Fruit fly (Drosophila melanogaster): ENCODE data around the gene Gr28b.

Gene Gr28b

DNA sequence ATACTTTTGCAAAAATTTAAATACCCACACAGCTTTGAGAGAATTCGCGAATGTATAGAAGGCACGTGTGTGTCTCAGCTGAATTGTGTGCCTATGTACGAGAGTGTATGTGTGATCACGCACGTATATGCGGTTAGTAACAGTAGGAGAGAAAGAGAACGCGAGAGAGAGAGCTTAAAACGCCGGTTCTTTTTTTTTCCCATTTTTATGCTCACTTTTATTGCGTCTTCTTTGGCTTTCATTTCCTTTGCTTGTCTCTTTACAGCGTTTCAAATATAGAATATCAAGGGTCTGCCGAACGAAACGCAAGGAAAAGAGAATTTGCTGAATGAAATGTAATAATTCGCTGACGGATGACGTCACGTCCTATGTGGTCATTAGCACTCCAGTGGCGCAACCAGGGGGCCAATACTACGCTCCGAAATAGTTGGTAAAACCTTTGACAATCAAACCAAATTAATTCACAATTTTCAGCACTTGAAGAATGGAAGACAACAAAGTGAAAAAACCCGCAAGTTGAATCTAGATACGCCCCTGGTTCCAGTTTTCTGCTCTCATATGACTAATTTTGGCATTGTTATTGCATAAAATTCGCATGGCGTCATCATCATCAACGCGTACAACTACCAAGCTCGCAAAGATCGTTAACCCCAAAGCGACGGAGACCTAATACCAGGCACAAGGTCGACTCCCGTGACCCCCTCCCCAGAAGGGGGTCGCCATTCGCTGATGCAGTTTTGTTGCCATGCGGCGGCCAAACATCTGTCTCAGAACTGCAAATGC is 36.9 kb downstream of the Gr28b start (continued):
- peak; percentile 6 for TF ChIP-seq pzg (GFP tag; optimal IDR thresholded peaks at IDR 0.05)
- TF ChIP-seq tgo (GFP tag; IDR thresholded peaks at IDR 0.05): peak; percentile 55; the same call in 1 of the 3 replicates
- TF ChIP-seq CG7987 (GFP tag; optimal IDR thresholded peaks at IDR 0.05): no peak
- TF ChIP-seq gro (GFP tag; optimal IDR thresholded peaks at IDR 0.05): peak; percentile 88
- peak; percentile 70; the same call in 1 of the 2 replicates for TF ChIP-seq Atf6 (GFP tag; IDR thresholded peaks at IDR 0.05)
- TF ChIP-seq dmrt11E (tag; optimal IDR thresholded peaks at IDR 0.05): no peak
- TF ChIP-seq luna (GFP tag; optimal IDR thresholded peaks at IDR 0.05): peak; percentile 76
- peak; percentile 64 for TF ChIP-seq bcd (GFP tag; optimal IDR thresholded peaks at IDR 0.05)
- peak; percentile 91 for TF ChIP-seq zfh2 (GFP tag; optimal IDR thresholded peaks at IDR 0.05)
- TF ChIP-seq NC2α (GFP tag; optimal IDR thresholded peaks at IDR 0.05): peak; percentile 1
- TF ChIP-seq CG43689 (GFP tag; IDR thresholded peaks at IDR 0.05): 0 out of 2 replicates have a peak, but pooled peaks have one; percentile 33
- peak; percentile 50; the same call in 1 of the 2 replicates for TF ChIP-seq ham (GFP tag; IDR thresholded peaks at IDR 0.05)
- TF ChIP-seq toy (GFP tag; IDR thresholded peaks at IDR 0.05): peak; percentile 74; the same call in 1 of the 2 replicates
- TF ChIP-seq tx (GFP tag; optimal IDR thresholded peaks at IDR 0.05): peak; percentile 65
- TF ChIP-seq CG14014 (GFP tag; IDR thresholded peaks at IDR 0.05): peak; percentile 81
- TF ChIP-seq CG16863 (GFP tag; optimal IDR thresholded peaks at IDR 0.05): peak; percentile 6

dm6 chr2L:7424282-7424905 is 37.7 kb downstream of the Gr28b start:
- TF ChIP-seq aop (GFP tag; IDR thresholded peaks at IDR 0.05) (no peak), eve (GFP tag; optimal IDR thresholded peaks at IDR 0.05) (peak in 1 of 2 experiments; percentile 19), row (GFP tag; IDR thresholded peaks at IDR 0.05) (peak; percentile 19; the same call in 1 of the 3 replicates), D19B (GFP tag; optimal IDR thresholded peaks at IDR 0.05) (no peak), chinmo (GFP tag; IDR thresholded peaks at IDR 0.05; ENCODE audit: partially characterized antibody) (0 out of 4 replicates have a peak, but pooled peaks have one; percentile 29), Fer2 (tag; optimal IDR thresholded peaks at IDR 0.05) (no peak), sd (tag; optimal IDR thresholded peaks at IDR 0.05) (peak; percentile 47), Med (GFP tag) (peak; percentile 74), CG3407 (GFP tag; optimal IDR thresholded peaks at IDR 0.05) (no peak), CG6813 (GFP tag; optimal IDR thresholded peaks at IDR 0.05) (no peak), Ptx1 (GFP tag; IDR thresholded peaks at IDR 0.05) (no peak), wdn (GFP tag; IDR thresholded peaks at IDR 0.05) (no peak), CG17385 (GFP tag; optimal IDR thresholded peaks at IDR 0.05) (no peak), Ets65A (GFP tag) (peak; percentile 52), HHEX (GFP tag; optimal IDR thresholded peaks at IDR 0.05) (peak; percentile 28), CG14014 (GFP tag; IDR thresholded peaks at IDR 0.05) (no peak), bigmax (GFP tag; optimal IDR thresholded peaks at IDR 0.05) (peak; percentile 93), disco-r (GFP tag; optimal IDR thresholded peaks at IDR 0.05) (no peak), CG11723 (GFP tag; optimal IDR thresholded peaks at IDR 0.05) (no peak), ttk (GFP tag; IDR thresholded peaks at IDR 0.05) (0 out of 2 replicates have a peak, but pooled peaks have one; percentile 22), CG4360 (GFP tag; IDR thresholded peaks at IDR 0.05) (0 out of 2 replicates have a peak, but pooled peaks have one; percentile 12), Oaz (GFP tag; IDR thresholded peaks at IDR 0.05) (no peak), MBD-R2 (GFP tag; IDR thresholded peaks at IDR 0.05) (0 out of 2 replicates have a peak, but pooled peaks have one; percentile 13), CG10462 (GFP tag; optimal IDR thresholded peaks at IDR 0.05) (no peak), CG3847 (GFP tag; IDR thresholded peaks at IDR 0.05) (no peak), CG11695 (GFP tag; IDR thresholded peaks at IDR 0.05) (no peak), chif (GFP tag; optimal IDR thresholded peaks at IDR 0.05) (no peak), CG11504 (tag; optimal IDR thresholded peaks at IDR 0.05) (peak; percentile 5), amos (GFP tag; IDR thresholded peaks at IDR 0.05; ENCODE audit: partially characterized antibody) (no peak), CG11093 (GFP tag; IDR thresholded peaks at IDR 0.05) (no peak), z (GFP tag; IDR thresholded peaks at IDR 0.05) (no peak), slou (GFP tag; optimal IDR thresholded peaks at IDR 0.05) (no peak), CG2120 (GFP tag; optimal IDR thresholded peaks at IDR 0.05) (peak; percentile 30)
